Worm (Caenorhabditis elegans): Measurements from ENCODE around the gene Y41G9A.6.

The Y41G9A.6 gene

DNA sequence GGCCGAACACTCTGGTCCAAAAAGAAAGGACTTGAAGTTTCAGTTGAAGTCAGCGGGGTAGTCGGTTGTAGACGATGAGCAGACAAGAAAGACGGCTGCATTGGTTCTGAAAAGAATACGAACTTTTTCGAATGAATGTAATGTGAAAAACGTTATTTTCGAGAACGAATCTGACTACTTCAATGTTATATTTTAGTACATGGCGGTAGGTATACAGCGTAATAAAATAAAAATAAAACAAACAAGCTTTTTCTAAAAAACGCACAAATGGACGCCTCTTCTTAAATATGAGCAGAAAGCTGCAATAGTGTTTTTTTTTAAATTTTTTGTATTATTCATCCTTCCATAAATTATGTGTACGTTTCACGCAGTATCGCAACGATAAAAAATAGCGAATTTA lies 4.0 kb downstream of the Y41G9A.6 start, which contains the start of gene Y41G9A.17:
TSS of gene Y41G9A.17 (minus strand) at position 101 of the 400 bp plus-strand sequence.
- TF ChIP-seq unc-98 (GFP tag; IDR thresholded peaks at IDR 0.05) (no peak), C34B4.2 (tag; optimal IDR thresholded peaks at IDR 0.05) (no peak), nhr-11 (tag; optimal IDR thresholded peaks at IDR 0.05) (no peak), unc-130 (tag; optimal IDR thresholded peaks at IDR 0.05) (no peak), snpc-4 (tag; optimal IDR thresholded peaks at IDR 0.05) (no peak), mep-1 (tag; optimal IDR thresholded peaks at IDR 0.05) (no peak), nhr-76 (tag; optimal IDR thresholded peaks at IDR 0.05) (no peak), ceh-63 (GFP tag; optimal IDR thresholded peaks at IDR 0.05) (no peak), ama-1 (optimal IDR thresholded peaks at IDR 0.05) (no peak), C04F5.9 (tag; optimal IDR thresholded peaks at IDR 0.05) (no peak), Y116A8C.19 (tag; optimal IDR thresholded peaks at IDR 0.05; ENCODE audit: borderline replicate concordance) (no peak), lsy-2 (tag; optimal IDR thresholded peaks at IDR 0.05) (no peak), ceh-82 (tag; optimal IDR thresholded peaks at IDR 0.05) (no peak), lin-35 (GFP tag; optimal IDR thresholded peaks at IDR 0.05) (no peak), pax-3 (tag; optimal IDR thresholded peaks at IDR 0.05) (no peak)

DNA sequence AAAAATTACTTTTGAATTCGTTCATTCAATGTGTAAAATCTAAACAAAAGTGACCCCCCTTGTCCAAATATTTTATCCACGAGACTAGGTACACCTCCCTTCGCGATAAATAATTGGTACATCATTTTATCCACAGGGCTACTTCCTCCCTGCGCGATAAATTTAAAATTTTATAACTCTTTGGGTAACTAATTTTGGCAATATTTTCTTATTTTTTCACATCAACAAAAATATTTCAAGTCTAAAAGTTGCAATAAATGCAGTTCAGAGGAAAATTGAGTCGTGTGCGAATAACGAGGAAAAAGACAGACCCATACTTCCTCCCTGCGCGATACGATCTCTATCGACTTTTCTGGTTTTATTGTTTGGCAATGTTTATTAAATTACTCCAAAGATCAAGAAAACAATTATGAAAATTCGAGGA lies 6.6 kb downstream of the Y41G9A.6 start:
- TF ChIP-seq skn-1 (tag; optimal IDR thresholded peaks at IDR 0.05) (peak; percentile 99), irx-1 (tag; optimal IDR thresholded peaks at IDR 0.05) (peak; percentile 99), lin-15B (tag; optimal IDR thresholded peaks at IDR 0.05) (no peak), fos-1 (tag; optimal IDR thresholded peaks at IDR 0.05) (peak; percentile 99), unc-62 (GFP tag; optimal IDR thresholded peaks at IDR 0.05) (peak; percentile 29), grh-1 (GFP tag; IDR thresholded peaks at IDR 0.05) (peak; percentile 95), pag-3 (tag; optimal IDR thresholded peaks at IDR 0.05; ENCODE audit: borderline replicate concordance, insufficient read depth) (peak; percentile 85), ztf-11 (tag; optimal IDR thresholded peaks at IDR 0.05) (peak; percentile 95 to 96), aly-2 (tag; optimal IDR thresholded peaks at IDR 0.05) (peak; percentile 99), ceh-8 (GFP tag; optimal IDR thresholded peaks at IDR 0.05) (peak; percentile 99), F16B12.6 (tag; optimal IDR thresholded peaks at IDR 0.05) (peak; percentile 41), blmp-1 (tag; optimal IDR thresholded peaks at IDR 0.05) (peak; percentile 46), lir-3 (tag; optimal IDR thresholded peaks at IDR 0.05; ENCODE audit: poor library complexity) (peak; percentile 93), nhr-20 (tag; optimal IDR thresholded peaks at IDR 0.05) (peak; percentile 98), sox-4 (tag; optimal IDR thresholded peaks at IDR 0.05) (peak; percentile 100), tlp-1 (tag; optimal IDR thresholded peaks at IDR 0.05) (peak; percentile 67), C04F5.9 (tag; optimal IDR thresholded peaks at IDR 0.05) (peak; percentile 96), xbp-1 (tag; optimal IDR thresholded peaks at IDR 0.05) (peak; percentile 95), mep-1 (tag; optimal IDR thresholded peaks at IDR 0.05) (peak; percentile 100), unc-30 (tag; optimal IDR thresholded peaks at IDR 0.05) (peak; percentile 98), zag-1 (tag; optimal IDR thresholded peaks at IDR 0.05) (peak; percentile 96), C16A3.4 (tag; optimal IDR thresholded peaks at IDR 0.05) (peak; percentile 98), nhr-11 (tag; optimal IDR thresholded peaks at IDR 0.05) (peak; percentile 99), lin-14 (GFP tag; optimal IDR thresholded peaks at IDR 0.05) (peak; percentile 98), ces-1 (GFP tag; optimal IDR thresholded peaks at IDR 0.05) (peak; percentile 88), nhr-71 (tag; optimal IDR thresholded peaks at IDR 0.05) (peak; percentile 99), jun-1 (tag; optimal IDR thresholded peaks at IDR 0.05) (peak; percentile 99), nhr-84 (tag; optimal IDR thresholded peaks at IDR 0.05) (peak; percentile 64), hlh-4 (tag; optimal IDR thresholded peaks at IDR 0.05) (peak; percentile 85), alr-1 (tag; optimal IDR thresholded peaks at IDR 0.05; ENCODE audit: borderline replicate concordance) (no peak), sup-37 (GFP tag; optimal IDR thresholded peaks at IDR 0.05) (peak; percentile 94), ama-1 (optimal IDR thresholded peaks at IDR 0.05) (no peak), nhr-237 (tag; optimal IDR thresholded peaks at IDR 0.05) (peak; percentile 99), egl-13 (tag; optimal IDR thresholded peaks at IDR 0.05) (peak; percentile 99), nhr-12 (tag; optimal IDR thresholded peaks at IDR 0.05) (peak; percentile 86), ceh-90 (tag; optimal IDR thresholded peaks at IDR 0.05) (no peak), fkh-10 (GFP tag; optimal IDR thresholded peaks at IDR 0.05) (peak; percentile 100), dsc-1 (tag; optimal IDR thresholded peaks at IDR 0.05) (peak; percentile 100), ceh-88 (GFP tag; IDR thresholded peaks at IDR 0.05) (peak; percentile 97), nhr-90 (tag; optimal IDR thresholded peaks at IDR 0.05; ENCODE audit: poor library complexity) (peak; percentile 99), elt-2 (tag; optimal IDR thresholded peaks at IDR 0.05) (peak; percentile 91)
